Fruit fly (Drosophila melanogaster): Measurements from ENCODE around the gene CG4367.

Gene CG4367

dm6 chr3R:20262927-20263644 is 41.7 kb downstream of the CG4367 start (continued):
- peak; percentile 51 for TF ChIP-seq ATbp (GFP tag; optimal IDR thresholded peaks at IDR 0.05)

dm6 chr3R:20261969-20262334 is 42.8 kb downstream of the CG4367 start:
- TF ChIP-seq CG1792 (GFP tag; optimal IDR thresholded peaks at IDR 0.05), result no peak
- peak in 1 of 2 experiments; percentile 56 for TF ChIP-seq Pdp1 (GFP tag; optimal IDR thresholded peaks at IDR 0.05)
- TF ChIP-seq ind (GFP tag; optimal IDR thresholded peaks at IDR 0.05), result no peak
- no peak for TF ChIP-seq Dip2 (GFP tag; IDR thresholded peaks at IDR 0.05)
- TF ChIP-seq pfk (GFP tag; optimal IDR thresholded peaks at IDR 0.05), result no peak

DNA sequence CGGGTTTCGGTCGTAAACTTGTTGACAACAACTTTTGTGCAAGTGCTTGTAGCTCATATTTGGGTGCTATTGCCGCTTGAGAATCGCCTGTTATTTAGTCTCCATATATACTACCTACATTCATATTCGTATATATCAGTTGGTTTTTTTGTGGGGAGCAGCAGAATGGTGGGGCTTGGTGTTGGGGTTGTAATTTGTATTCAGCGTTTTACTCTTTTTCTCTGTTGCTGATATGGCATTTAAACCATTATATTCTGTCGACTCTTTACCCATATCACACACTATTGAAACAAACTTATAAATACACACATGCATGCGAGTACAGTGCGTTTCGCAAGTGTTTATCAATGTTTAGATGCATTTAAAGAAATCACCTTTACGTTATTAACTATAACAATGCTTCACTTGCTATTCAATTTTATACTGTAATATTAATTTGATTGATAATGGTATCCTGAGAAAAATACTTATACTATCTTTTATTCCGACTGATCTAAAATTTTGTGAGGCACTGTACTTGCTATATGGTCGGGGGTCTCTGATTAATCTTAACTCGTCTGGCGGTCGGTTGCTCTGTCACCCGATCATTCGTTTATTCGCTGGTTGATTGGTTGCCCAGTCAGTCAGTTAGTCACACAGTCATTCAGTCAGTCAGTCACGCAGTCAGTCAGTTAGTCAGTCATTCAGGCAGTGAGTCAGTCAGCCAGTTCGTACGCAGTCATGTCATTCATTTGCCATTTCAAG is 43.4 kb downstream of the CG4367 start:
- TF ChIP-seq fru (optimal IDR thresholded peaks at IDR 0.05) (no peak), jigr1 (GFP tag; IDR thresholded peaks at IDR 0.05) (peak; percentile 73; the same call in 2 of the 3 replicates), Hsf (GFP tag; optimal IDR thresholded peaks at IDR 0.05) (peak; percentile 77), ttk (GFP tag; IDR thresholded peaks at IDR 0.05) (peak; percentile 76), hkb (optimal IDR thresholded peaks at IDR 0.05) (no peak), hkb (GFP tag; IDR thresholded peaks at IDR 0.05) (peak; percentile 90), Side (GFP tag; optimal IDR thresholded peaks at IDR 0.05) (peak; percentile 38), CG17328 (GFP tag; IDR thresholded peaks at IDR 0.05) (peak; percentile 75), cas (GFP tag; IDR thresholded peaks at IDR 0.05) (peak; percentile 30; the same call in 1 of the 2 replicates), Fer1 (GFP tag; optimal IDR thresholded peaks at IDR 0.05) (peak; percentile 93), CG31388 (GFP tag; optimal IDR thresholded peaks at IDR 0.05) (no peak), Ssrp (tag; optimal IDR thresholded peaks at IDR 0.05) (peak; percentile 73), CG10267 (tag; optimal IDR thresholded peaks at IDR 0.05) (peak; percentile 78), dati (GFP tag; IDR thresholded peaks at IDR 0.05) (no peak), zen2 (GFP tag; IDR thresholded peaks at IDR 0.05; ENCODE audit: partially characterized antibody) (no peak), CG12744 (GFP tag; optimal IDR thresholded peaks at IDR 0.05) (peak; percentile 44), CG9876 (GFP tag; optimal IDR thresholded peaks at IDR 0.05) (no peak), ftz-f1 (GFP tag; optimal IDR thresholded peaks at IDR 0.05) (no peak), Camta (GFP tag; optimal IDR thresholded peaks at IDR 0.05) (peak; percentile 63), esg (GFP tag; conservative IDR thresholded peaks at IDR 0.05) (peak; percentile 83), CG4404 (GFP tag; IDR thresholded peaks at IDR 0.05) (peak; percentile 61), ac (GFP tag; optimal IDR thresholded peaks at IDR 0.05) (no peak), CG31224 (GFP tag; IDR thresholded peaks at IDR 0.05) (peak; percentile 69), CG4360 (GFP tag; IDR thresholded peaks at IDR 0.05) (no peak), Eip74EF (GFP tag; optimal IDR thresholded peaks at IDR 0.05) (peak in 1 of 2 experiments; percentile 87), twi (tag; optimal IDR thresholded peaks at IDR 0.05) (peak; percentile 65), Sox100B (GFP tag; optimal IDR thresholded peaks at IDR 0.05) (peak; percentile 78), CG2889 (GFP tag; IDR thresholded peaks at IDR 0.05) (peak; percentile 74; the same call in 1 of the 3 replicates), H15 (GFP tag; IDR thresholded peaks at IDR 0.05) (peak; percentile 78), CG4730 (GFP tag; IDR thresholded peaks at IDR 0.05) (peak; percentile 75), CG32532 (GFP tag; IDR thresholded peaks at IDR 0.05) (peak; percentile 93), CrebB (tag; optimal IDR thresholded peaks at IDR 0.05) (peak; percentile 84), Hr78 (GFP tag; optimal IDR thresholded peaks at IDR 0.05) (peak in 1 of 2 experiments; percentile 57), Blimp-1 (GFP tag; optimal IDR thresholded peaks at IDR 0.05) (peak; percentile 83), CG10462 (GFP tag; optimal IDR thresholded peaks at IDR 0.05) (peak; percentile 5), CG13296 (GFP tag; optimal IDR thresholded peaks at IDR 0.05) (peak; percentile 90), CG7928 (GFP tag; optimal IDR thresholded peaks at IDR 0.05) (peak; percentile 56), CG16813 (GFP tag; IDR thresholded peaks at IDR 0.05; ENCODE audit: partially characterized antibody) (no peak), HHEX (GFP tag; optimal IDR thresholded peaks at IDR 0.05) (peak; percentile 88)
